Worm (Caenorhabditis elegans) whole organism, mixed stage, embryonic: ENCODE data around the gene cogc-8.

Experiments used
- M03D4.4 ChIP-seq: sonication (generic microtip); optimal IDR thresholded peaks from 2 replicates; lab custom pipeline; 2017; ENCODE audit warnings: mild to moderate bottlenecking, missing genetic modification characterization, missing compliant biosample characterization
- bed-3 ChIP-seq: fragments of 200-800 bp; sonication (Bioruptor generic); optimal IDR thresholded peaks from 3 replicates; lab custom pipeline; 2018; ENCODE audit warnings: mild to moderate bottlenecking, missing genetic modification characterization, moderate library complexity, missing compliant biosample characterization
- blmp-1 ChIP-seq: fragments of 150-350 bp; optimal IDR thresholded peaks from 2 replicates; lab custom pipeline; 2014; ENCODE audit warnings: missing biosample characterization, missing genetic modification characterization
- ceh-39 ChIP-seq: fragments of 150-350 bp; optimal IDR thresholded peaks from 2 replicates; lab custom pipeline; 2014; ENCODE audit warnings: missing biosample characterization, missing genetic modification characterization
- ceh-43 ChIP-seq: fragments of 200-800 bp; sonication (Bioruptor generic); optimal IDR thresholded peaks from 2 replicates; lab custom pipeline; 2018; ENCODE audit warnings: mild to moderate bottlenecking, missing genetic modification characterization, moderate library complexity, missing compliant biosample characterization
- ceh-83 ChIP-seq: fragments of 200-800 bp; sonication (Bioruptor generic); optimal IDR thresholded peaks from 2 replicates; lab custom pipeline; 2018; ENCODE audit warnings: mild to moderate bottlenecking, missing genetic modification characterization, missing compliant biosample characterization
- ces-1 ChIP-seq: fragments of 150-350 bp; optimal IDR thresholded peaks from 2 replicates; lab custom pipeline; 2014; ENCODE audit warnings: missing biosample characterization, missing genetic modification reagents, missing genetic modification characterization
- cnd-1 ChIP-seq: fragments of 200-800 bp; sonication (Bioruptor generic); optimal IDR thresholded peaks from 2 replicates; lab custom pipeline; 2018; ENCODE audit warnings: mild to moderate bottlenecking, missing genetic modification characterization, missing compliant biosample characterization
- drap-1 ChIP-seq: fragments of 200-800 bp; sonication (Bioruptor generic); optimal IDR thresholded peaks from 3 replicates; lab custom pipeline; 2018; ENCODE audit warnings: mild to moderate bottlenecking, missing genetic modification characterization, missing compliant biosample characterization
- elt-1 ChIP-seq: sonication (generic microtip); optimal IDR thresholded peaks from 2 replicates; lab custom pipeline; 2017; ENCODE audit warnings: missing genetic modification characterization, mild to moderate bottlenecking, missing compliant biosample characterization, antibody characterized with exemption, moderate library complexity, borderline replicate concordance; ENCODE audit not compliant: insufficient read depth
- elt-3 ChIP-seq: fragments of 150-350 bp; optimal IDR thresholded peaks from 2 replicates; lab custom pipeline; 2014; ENCODE audit warnings: missing biosample characterization, missing genetic modification characterization
- flh-1 ChIP-seq: fragments of 200-800 bp; sonication (Bioruptor generic); optimal IDR thresholded peaks from 2 replicates; lab custom pipeline; 2018; ENCODE audit warnings: mild to moderate bottlenecking, missing genetic modification characterization, moderate library complexity, missing compliant biosample characterization
- ham-2 ChIP-seq: fragments of 200-800 bp; sonication (Bioruptor generic); optimal IDR thresholded peaks from 2 replicates; lab custom pipeline; 2018; ENCODE audit warnings: mild to moderate bottlenecking, missing genetic modification characterization, missing compliant biosample characterization
- hlh-1 ChIP-seq: fragments of 150-350 bp; optimal IDR thresholded peaks from 2 replicates; lab custom pipeline; 2014; ENCODE audit warnings: missing biosample characterization, missing genetic modification reagents, missing genetic modification characterization
- lsy-2 ChIP-seq: fragments of 150-350 bp; optimal IDR thresholded peaks from 2 replicates; lab custom pipeline; 2014; ENCODE audit warnings: missing biosample characterization, missing genetic modification characterization
- mep-1 ChIP-seq: fragments of 150-350 bp; optimal IDR thresholded peaks from 2 replicates; lab custom pipeline; 2017; ENCODE audit warnings: missing biosample characterization, missing genetic modification reagents, missing genetic modification characterization, inconsistent platforms
- mls-2 ChIP-seq: sonication (generic microtip); optimal IDR thresholded peaks from 2 replicates; lab custom pipeline; 2016; ENCODE audit warnings: mild to moderate bottlenecking, missing genetic modification characterization, moderate library complexity, missing compliant biosample characterization
- nhr-12 ChIP-seq: fragments of 150-350 bp; optimal IDR thresholded peaks from 2 replicates; lab custom pipeline; 2014; ENCODE audit warnings: missing biosample characterization, missing genetic modification characterization
- nhr-2 ChIP-seq: fragments of 150-350 bp; optimal IDR thresholded peaks from 2 replicates; lab custom pipeline; 2014; ENCODE audit warnings: missing biosample characterization, missing genetic modification characterization
- nhr-237 ChIP-seq: fragments of 150-350 bp; optimal IDR thresholded peaks from 2 replicates; lab custom pipeline; 2014; ENCODE audit warnings: missing biosample characterization, missing genetic modification characterization
- nhr-28 ChIP-seq: fragments of 150-350 bp; optimal IDR thresholded peaks from 2 replicates; lab custom pipeline; 2014; ENCODE audit warnings: missing biosample characterization, missing genetic modification characterization
- nhr-76 ChIP-seq: sonication (generic microtip); optimal IDR thresholded peaks from 2 replicates; lab custom pipeline; 2017; ENCODE audit warnings: missing biosample characterization, missing genetic modification characterization
- pha-4 ChIP-seq: fragments of 150-350 bp; optimal IDR thresholded peaks from 2 replicates; lab custom pipeline; 2018; ENCODE audit warnings: missing biosample characterization, missing genetic modification reagents, missing genetic modification characterization
- sem-2 ChIP-seq: fragments of 200-800 bp; sonication (Bioruptor generic); optimal IDR thresholded peaks from 2 replicates; lab custom pipeline; 2018; ENCODE audit warnings: mild to moderate bottlenecking, missing genetic modification characterization, missing compliant biosample characterization
- sptf-1 ChIP-seq: sonication (generic microtip); optimal IDR thresholded peaks from 2 replicates; lab custom pipeline; 2017; ENCODE audit warnings: mild to moderate bottlenecking, missing genetic modification characterization, moderate library complexity, missing compliant biosample characterization
- tbx-8 ChIP-seq: fragments of 200-800 bp; sonication (Bioruptor generic); optimal IDR thresholded peaks from 2 replicates; lab custom pipeline; 2018; ENCODE audit warnings: mild to moderate bottlenecking, missing genetic modification characterization, moderate library complexity, missing compliant biosample characterization
- unc-120 ChIP-seq: sonication (generic microtip); optimal IDR thresholded peaks from 2 replicates; lab custom pipeline; 2017; ENCODE audit warnings: missing genetic modification characterization, missing compliant biosample characterization; ENCODE audit not compliant: poor library complexity, severe bottlenecking
- unc-39 ChIP-seq: fragments of 150-350 bp; optimal IDR thresholded peaks from 2 replicates; lab custom pipeline; 2014; ENCODE audit warnings: missing biosample characterization, missing genetic modification characterization
- unc-62 ChIP-seq: fragments of 150-350 bp; optimal IDR thresholded peaks from 2 replicates; lab custom pipeline; 2014; ENCODE audit warnings: missing biosample characterization, missing genetic modification reagents, missing genetic modification characterization
- zip-8 ChIP-seq: fragments of 150-350 bp; optimal IDR thresholded peaks from 2 replicates; lab custom pipeline; 2014; ENCODE audit warnings: missing biosample characterization, missing genetic modification characterization

Gene cogc-8

DNA sequence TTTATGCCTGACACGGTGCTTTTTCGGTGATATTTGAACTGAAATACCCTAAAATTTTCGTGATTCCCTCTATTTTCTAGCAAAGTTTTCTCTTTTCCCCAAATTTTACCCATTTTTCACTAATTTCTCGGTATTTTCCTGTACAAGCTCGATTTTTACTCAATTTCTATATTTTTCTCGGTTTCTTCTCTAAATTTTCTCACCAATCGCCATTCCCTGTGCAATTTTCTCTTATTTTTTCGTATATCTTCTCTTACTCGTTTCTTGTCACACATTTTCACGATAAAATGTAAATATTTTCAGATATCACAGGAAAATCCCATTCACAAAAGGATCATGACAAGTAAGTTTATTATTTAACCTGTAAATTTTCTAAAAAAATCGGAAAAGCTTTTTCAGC, 45.8 kb upstream of the cogc-8 start, which contains the start of gene csn-3:
csn-3 (plus strand) TSS at position 301 of the 400 bp plus-strand sequence.
- TF ChIP-seq bed-3 (GFP tag; lab: Kevin White, UChicago) (no peak), nhr-76 (tag; lab: Kevin White, UChicago) (no peak), nhr-12 (tag; lab: Kevin White, UChicago) (no peak), mls-2 (no peak), ham-2 (GFP tag; lab: Kevin White, UChicago) (no peak), unc-62 (GFP tag; lab: Kevin White, UChicago) (no peak), sem-2 (GFP tag; lab: Kevin White, UChicago) (no peak), hlh-1 (no peak), drap-1 (no peak)

DNA sequence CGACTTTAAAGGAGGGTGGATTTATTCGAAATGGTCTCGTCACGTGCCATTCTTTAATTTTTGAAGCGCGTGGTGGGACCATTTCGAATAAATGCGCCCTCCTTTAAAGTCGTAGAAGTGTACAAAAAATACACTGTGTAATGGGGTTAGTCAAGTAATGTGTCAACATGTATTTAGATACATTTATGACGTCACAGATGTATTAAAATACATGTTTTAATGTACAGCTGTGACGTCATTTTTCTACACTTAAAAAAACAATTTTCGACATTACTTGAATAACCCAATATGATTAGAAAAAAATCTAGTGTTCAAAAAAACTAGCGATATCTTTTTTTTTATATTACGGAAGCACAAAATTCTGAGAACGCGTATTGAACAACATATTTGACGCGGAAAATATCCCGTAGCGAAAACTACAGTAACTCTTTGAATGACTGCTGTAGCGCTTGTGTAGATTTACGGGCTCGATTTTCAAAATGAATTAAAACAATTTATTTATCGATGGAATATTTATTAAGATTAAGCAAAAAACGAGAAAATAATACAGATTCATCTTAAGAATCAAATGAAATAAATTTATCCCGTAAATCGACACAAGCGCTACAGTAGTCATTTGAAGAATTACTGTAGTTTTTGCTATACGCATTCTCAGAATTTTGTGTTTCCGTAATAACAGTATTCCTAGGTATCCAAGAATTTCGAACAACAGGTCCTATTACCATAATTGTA, 37.2 kb upstream of the cogc-8 start, which contains the start of gene gfrp-1:
gfrp-1 (plus strand) TSS at position 682 of the 732 bp plus-strand sequence.
- TF ChIP-seq sem-2 (GFP tag; lab: Kevin White, UChicago) (no peak), zip-8 (tag; lab: Kevin White, UChicago) (peak; percentile 98), mep-1 (tag; lab: Kevin White, UChicago) (no peak)

DNA sequence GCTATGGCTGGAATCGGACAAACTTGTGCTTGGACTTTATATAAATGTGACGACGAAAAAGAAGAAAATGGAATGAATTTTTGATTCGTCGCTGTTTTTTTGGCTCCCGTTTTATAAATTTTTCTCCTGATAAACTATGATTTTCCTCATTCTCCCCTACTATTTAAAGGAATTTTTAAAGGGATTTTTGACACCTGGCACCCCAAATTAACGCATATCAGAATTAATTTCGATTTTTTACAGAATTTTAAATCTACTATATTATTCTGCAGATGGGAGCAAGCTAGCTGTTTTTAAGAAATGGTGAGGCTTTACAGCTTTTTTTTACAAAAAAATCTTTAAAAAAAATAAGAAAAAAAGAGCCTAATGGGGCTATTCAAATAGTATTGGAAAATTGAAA, 35.3 kb upstream of the cogc-8 start, which contains the start of gene coa-1:
coa-1 (plus strand) TSS at position 301 of the 400 bp plus-strand sequence.
- TF ChIP-seq ceh-83 (GFP tag; lab: Kevin White, UChicago), result no peak
- TF ChIP-seq bed-3 (GFP tag; lab: Kevin White, UChicago), result no peak
- no peak for TF ChIP-seq ceh-39 (tag; lab: Kevin White, UChicago)
- no peak for TF ChIP-seq ceh-43 (GFP tag; lab: Kevin White, UChicago)
- no peak for TF ChIP-seq unc-39 (tag; lab: Kevin White, UChicago)
- TF ChIP-seq ces-1 (GFP tag; lab: Kevin White, UChicago), result no peak
- no peak for TF ChIP-seq sptf-1 (tag; lab: Kevin White, UChicago)
- no peak for TF ChIP-seq blmp-1 (tag; lab: Kevin White, UChicago)
- TF ChIP-seq, all 35 proteins: peak for 0

DNA sequence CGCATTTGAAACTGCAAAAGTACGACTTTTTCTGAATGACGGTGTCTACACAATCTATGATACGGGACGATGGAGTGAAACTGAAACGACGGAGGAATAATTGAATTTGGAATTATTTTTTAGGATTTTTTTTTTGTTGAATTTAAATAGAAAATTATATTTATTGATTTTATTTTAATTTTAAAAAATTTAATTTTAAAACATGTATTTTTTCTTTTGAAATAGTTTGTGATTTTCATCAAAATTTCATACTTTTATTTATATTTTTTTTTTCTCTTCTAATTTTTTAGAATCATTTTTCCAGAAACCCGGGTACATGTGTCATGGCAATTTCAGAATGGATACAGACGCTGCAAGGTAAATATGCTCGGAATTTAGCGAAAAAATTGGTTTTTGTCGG, 32.4 kb upstream of the cogc-8 start, which contains the start of gene Y38C1AA.1:
Y38C1AA.1 (plus strand) TSS at position 301 of the 400 bp plus-strand sequence.
- TF ChIP-seq hlh-1, result no peak
- no peak for TF ChIP-seq nhr-237
- no peak for TF ChIP-seq ceh-43 (GFP tag; lab: Kevin White, UChicago)
- no peak for TF ChIP-seq ceh-39 (tag; lab: Kevin White, UChicago)
- TF ChIP-seq M03D4.4 (tag; lab: Kevin White, UChicago), result no peak
- TF ChIP-seq ces-1 (GFP tag; lab: Kevin White, UChicago), result no peak
- no peak for TF ChIP-seq sptf-1 (tag; lab: Kevin White, UChicago)
- no peak for TF ChIP-seq elt-1 (tag; lab: Kevin White, UChicago)
- no peak for TF ChIP-seq unc-39 (tag; lab: Kevin White, UChicago)
- TF ChIP-seq, all 35 proteins: peak for 0

DNA sequence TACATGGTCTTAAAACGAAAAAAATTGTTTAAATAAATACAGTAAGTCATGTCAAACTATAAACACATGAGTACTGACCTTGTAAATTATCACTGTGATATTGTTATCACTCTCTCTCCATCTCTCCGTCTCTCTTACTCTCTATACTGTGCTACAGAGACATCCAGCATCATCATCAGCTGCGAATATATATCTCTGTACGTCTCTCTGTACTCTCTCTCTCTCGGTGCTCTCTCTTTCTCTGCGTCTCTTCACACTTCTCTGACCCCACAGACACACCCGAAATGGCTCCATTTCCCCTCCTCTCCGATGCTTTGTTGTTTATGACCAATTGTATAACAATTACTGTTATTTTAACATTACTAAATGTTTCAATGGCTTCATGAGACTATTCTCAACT, 29.7 kb upstream of the cogc-8 start:
- TF ChIP-seq ces-1 (GFP tag; lab: Kevin White, UChicago) (peak; percentile 28), nhr-2 (tag; lab: Kevin White, UChicago) (no peak), elt-3 (tag; lab: Kevin White, UChicago) (peak; percentile 64), unc-120 (tag; lab: Kevin White, UChicago) (peak; percentile 81), lsy-2 (tag; lab: Kevin White, UChicago) (no peak), pha-4 (tag; lab: Kevin White, UChicago) (peak; percentile 9)

DNA sequence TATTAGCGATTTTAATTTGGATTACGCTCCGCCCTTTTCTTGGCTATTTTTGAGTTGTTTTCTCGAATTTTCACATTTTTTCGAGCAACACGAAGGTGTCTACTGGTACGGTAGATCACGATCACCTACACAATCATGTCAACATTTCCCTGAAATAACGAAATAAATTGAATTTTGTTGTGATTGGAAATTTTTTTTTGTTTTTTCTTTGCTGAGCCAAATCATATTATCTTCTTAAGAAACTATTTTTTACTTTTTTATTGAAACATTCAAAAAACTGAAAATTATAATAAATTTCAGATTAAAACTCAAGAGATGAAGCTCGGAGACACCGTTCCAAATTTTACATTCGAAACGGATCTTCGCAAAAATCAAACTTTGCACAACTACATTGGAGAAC, 22.0 kb upstream of the cogc-8 start, which contains the start of gene prdx-6:
prdx-6 (plus strand) TSS at position 301 of the 400 bp plus-strand sequence.
- no peak for TF ChIP-seq nhr-2 (tag; lab: Kevin White, UChicago)
- TF ChIP-seq elt-1 (tag; lab: Kevin White, UChicago), result no peak
- no peak for TF ChIP-seq tbx-8 (GFP tag; lab: Kevin White, UChicago)
- no peak for TF ChIP-seq ceh-43 (GFP tag; lab: Kevin White, UChicago)
- no peak for TF ChIP-seq ceh-39 (tag; lab: Kevin White, UChicago)
- no peak for TF ChIP-seq cnd-1 (tag; lab: Kevin White, UChicago)
- TF ChIP-seq unc-39 (tag; lab: Kevin White, UChicago), result no peak
- TF ChIP-seq drap-1, result no peak
- no peak for TF ChIP-seq pha-4 (tag; lab: Kevin White, UChicago)
- TF ChIP-seq nhr-76 (tag; lab: Kevin White, UChicago), result no peak
- no peak for TF ChIP-seq ceh-83 (GFP tag; lab: Kevin White, UChicago)
- TF ChIP-seq bed-3 (GFP tag; lab: Kevin White, UChicago), result no peak
- TF ChIP-seq flh-1 (GFP tag; lab: Kevin White, UChicago), result no peak
- no peak for TF ChIP-seq mls-2
- no peak for TF ChIP-seq nhr-28
